Worm (Caenorhabditis elegans) whole organism, L2 larva: ENCODE data around the gene T13H5.1.

Source experiments
- blmp-1 ChIP-seq: sonication (generic microtip); optimal IDR thresholded peaks from 2 replicates; lab custom pipeline; 2017; ENCODE audit warnings: missing genetic modification characterization, mild to moderate bottlenecking, missing compliant biosample characterization, antibody characterized with exemption, moderate library complexity; ENCODE audit not compliant: insufficient read depth
- fos-1 ChIP-seq: fragments of 150-350 bp; optimal IDR thresholded peaks from 2 replicates; lab custom pipeline; 2014; ENCODE audit warnings: missing biosample characterization, missing genetic modification characterization
- mbf-1 ChIP-seq: sonication (generic microtip); optimal IDR thresholded peaks from 2 replicates; lab custom pipeline; 2017; ENCODE audit warnings: missing biosample characterization, missing genetic modification characterization
- nhr-25 ChIP-seq: fragments of 150-350 bp; sonication (generic microtip); optimal IDR thresholded peaks from 3 replicates; lab custom pipeline; 2014; ENCODE audit warnings: missing biosample characterization, missing genetic modification characterization
- skn-1 ChIP-seq: sonication (generic microtip); optimal IDR thresholded peaks from 2 replicates; lab custom pipeline; 2017; ENCODE audit warnings: missing biosample characterization, missing genetic modification characterization
- sma-9 ChIP-seq, 2 experiments: fragments of 150-350 bp in 1 of 2; sonication (generic microtip) in 1 of 2; optimal IDR thresholded peaks; 2 replicates each; lab custom pipeline; 2014 to 2016; ENCODE audit warnings: missing genetic modification characterization in 2 of 2, mild to moderate bottlenecking in 1 of 2, missing biosample characterization in 1 of 2, missing compliant biosample characterization in 1 of 2, missing genetic modification reagents in 1 of 2, moderate library complexity in 1 of 2
- ztf-4 ChIP-seq: fragments of 150-350 bp; optimal IDR thresholded peaks from 2 replicates; lab custom pipeline; 2014; ENCODE audit warnings: missing biosample characterization, missing genetic modification characterization

ce11 chrII:8508956-8509355, at the start of gene T13H5.1:
- no peak for TF ChIP-seq nhr-25
- no peak for TF ChIP-seq ztf-4 (tag; lab: Kevin White, UChicago)
- no peak for TF ChIP-seq fos-1 (tag; lab: Kevin White, UChicago)
- TF ChIP-seq skn-1, result no peak
- no peak for TF ChIP-seq blmp-1 (tag; lab: Kevin White, UChicago)
- no peak for TF ChIP-seq sma-9 (GFP tag; optimal IDR thresholded peaks at IDR 0.05; lab: Kevin White, UChicago)
- no peak for TF ChIP-seq sma-9 (tag; optimal IDR thresholded peaks at IDR 0.05; lab: Kevin White, UChicago)
- no peak for TF ChIP-seq mbf-1
